Worm (Caenorhabditis elegans) whole organism, L4 larva: ENCODE data around the gene R11E3.1.

Experiments used
- F49E8.2 ChIP-seq: sonication (generic microtip); optimal IDR thresholded peaks from 2 replicates; lab custom pipeline; 2016; ENCODE audit warnings: missing compliant biosample characterization, mild to moderate bottlenecking, missing genetic modification characterization, borderline replicate concordance
- T20F7.1 ChIP-seq: fragments of 200-800 bp; sonication (Bioruptor generic); optimal IDR thresholded peaks from 2 replicates; lab custom pipeline; 2018; ENCODE audit warnings: mild to moderate bottlenecking, missing genetic modification characterization, missing compliant biosample characterization
- Y105C5A.15 ChIP-seq: fragments of 200-800 bp; sonication (Bioruptor generic); IDR thresholded peaks from 2 replicates; pipeline ENCODE4 v1.3.6; 2022; ENCODE audit warnings: missing genetic modification characterization, missing compliant biosample characterization
- ZK337.2 ChIP-seq: fragments of 200-800 bp; sonication (Bioruptor generic); IDR thresholded peaks from 2 replicates; pipeline ENCODE4 v1.3.6; 2022; ENCODE audit warnings: missing genetic modification reagents, missing genetic modification characterization, missing compliant biosample characterization
- aha-1 ChIP-seq: fragments of 150-350 bp; peaks from one replicate; lab custom pipeline; 2014; ENCODE audit warnings: missing biosample characterization, missing genetic modification characterization
- arid-1 ChIP-seq: fragments of 200-800 bp; sonication (Bioruptor generic); conservative IDR thresholded peaks from 2 replicates; pipeline ENCODE4 v1.3.6; 2022; ENCODE audit warnings: missing genetic modification reagents, missing genetic modification characterization, missing compliant biosample characterization
- ceh-44 ChIP-seq: fragments of 200-800 bp; sonication (Bioruptor generic); IDR thresholded peaks from 2 replicates; pipeline ENCODE4 v1.3.6; 2022; ENCODE audit warnings: missing genetic modification reagents, missing genetic modification characterization, missing compliant biosample characterization
- daf-12 ChIP-seq: fragments of 150-350 bp; optimal IDR thresholded peaks from 2 replicates; lab custom pipeline; 2014; ENCODE audit warnings: missing biosample characterization, missing genetic modification reagents, missing genetic modification characterization
- dmd-9 ChIP-seq: fragments of 200-800 bp; sonication (Bioruptor generic); IDR thresholded peaks from 2 replicates; pipeline ENCODE4 v1.3.6; 2022; ENCODE audit warnings: missing genetic modification reagents, missing genetic modification characterization, missing compliant biosample characterization
- fos-1 ChIP-seq: fragments of 150-350 bp; optimal IDR thresholded peaks from 2 replicates; lab custom pipeline; 2014; ENCODE audit warnings: missing biosample characterization, missing genetic modification characterization
- lin-38 ChIP-seq: fragments of 200-800 bp; sonication (Bioruptor generic); IDR thresholded peaks from 2 replicates; pipeline ENCODE4 v1.3.6; 2022; ENCODE audit warnings: missing genetic modification reagents, missing genetic modification characterization, missing compliant biosample characterization
- lsy-2 ChIP-seq, 2 experiments: fragments of 150-350 bp in 1 of 2; sonication (generic microtip) in 1 of 2; optimal IDR thresholded peaks; 2 replicates each; lab custom pipeline; 2014 to 2017; ENCODE audit warnings: missing biosample characterization in 2 of 2, missing genetic modification characterization in 2 of 2
- mdt-29 ChIP-seq: fragments of 200-800 bp; sonication (Bioruptor generic); IDR thresholded peaks from 2 replicates; pipeline ENCODE4 v1.3.6; 2022; ENCODE audit warnings: missing genetic modification reagents, missing genetic modification characterization, missing compliant biosample characterization
- mes-2 ChIP-seq: sonication (generic microtip); optimal IDR thresholded peaks from 2 replicates; lab custom pipeline; 2016; ENCODE audit warnings: missing genotype, mild to moderate bottlenecking, missing genetic modification characterization, missing compliant biosample characterization; ENCODE audit not compliant: poor library complexity, severe bottlenecking
- nhr-28 ChIP-seq: fragments of 150-350 bp; optimal IDR thresholded peaks from 2 replicates; lab custom pipeline; 2014; ENCODE audit warnings: missing biosample characterization, missing genetic modification characterization
- nhr-48 ChIP-seq: sonication (generic microtip); optimal IDR thresholded peaks from 2 replicates; lab custom pipeline; 2016; ENCODE audit warnings: mild to moderate bottlenecking, missing genetic modification characterization, missing compliant biosample characterization
- snpc-1.2 ChIP-seq: fragments of 200-800 bp; sonication (Bioruptor generic); IDR thresholded peaks from 2 replicates; pipeline ENCODE4 v1.3.6; 2022; ENCODE audit warnings: missing genetic modification reagents, missing genetic modification characterization, missing compliant biosample characterization
- tag-97 ChIP-seq: fragments of 200-800 bp; sonication (Bioruptor generic); IDR thresholded peaks from 2 replicates; pipeline ENCODE4 v1.3.6; 2022; ENCODE audit warnings: missing genetic modification characterization, missing compliant biosample characterization
- tra-1 ChIP-seq: fragments of 200-800 bp; sonication (Bioruptor generic); IDR thresholded peaks from 2 replicates; pipeline ENCODE4 v1.3.6; 2022; ENCODE audit warnings: missing genetic modification reagents, missing genetic modification characterization, missing compliant biosample characterization
- unc-130 ChIP-seq: sonication (generic microtip); optimal IDR thresholded peaks from 2 replicates; lab custom pipeline; 2016; ENCODE audit warnings: missing genetic modification reagents, missing genetic modification characterization, missing compliant biosample characterization
- unc-39 ChIP-seq: sonication (generic microtip); optimal IDR thresholded peaks from 2 replicates; lab custom pipeline; 2017; ENCODE audit warnings: missing biosample characterization, missing genetic modification characterization
- unc-62 ChIP-seq, 3 experiments: fragments of 150-350 bp in 1 of 3; sonication (generic microtip); optimal IDR thresholded peaks in 2 of 3; peaks in 1 of 3; 1 replicate in 1 of 3; 2 replicates in 2 of 3; lab custom pipeline; 2014 to 2017; ENCODE audit warnings: missing biosample characterization in 3 of 3, missing genetic modification characterization in 3 of 3, missing genetic modification reagents in 3 of 3, missing genotype in 1 of 3
- vab-7 ChIP-seq: fragments of 200-800 bp; sonication (Bioruptor generic); IDR thresholded peaks from 2 replicates; pipeline ENCODE4 v1.3.6; 2022; ENCODE audit warnings: missing genetic modification reagents, missing genetic modification characterization, missing compliant biosample characterization
- zag-1 ChIP-seq: fragments of 150-350 bp; optimal IDR thresholded peaks from 2 replicates; lab custom pipeline; 2014; ENCODE audit warnings: missing biosample characterization, missing genetic modification characterization
- zip-11 ChIP-seq: fragments of 200-800 bp; sonication (Bioruptor generic); IDR thresholded peaks from 2 replicates; pipeline ENCODE4 v1.3.6; 2022; ENCODE audit warnings: missing genetic modification characterization, missing compliant biosample characterization

Gene R11E3.1

ce11 chrIV:4755929-4756655, 33.5 kb upstream of the R11E3.1 start, which contains the start of the genes fbxb-77 and Y17G9B.11:
Gene fbxb-77, minus strand, starts transcription at chrIV:4756157.
Gene Y17G9B.11, plus strand, starts transcription at chrIV:4756605.
- TF ChIP-seq zag-1 (tag; lab: Kevin White, UChicago), result no peak
- TF ChIP-seq aha-1 (tag; lab: Kevin White, UChicago), result peak; percentile 90
- peak in 1 of 2 experiments; percentile 32 for TF ChIP-seq unc-62 (GFP tag; optimal IDR thresholded peaks at IDR 0.05 in 1 of 2; lab: Kevin White, UChicago)
- no peak for TF ChIP-seq unc-62 (tag; optimal IDR thresholded peaks at IDR 0.05; lab: Kevin White, UChicago)

ce11 chrIV:4758659-4759058, 30.9 kb upstream of the R11E3.1 start, which contains the start of gene Y17G9B.8:
Gene Y17G9B.8, minus strand, starts transcription at chrIV:4758840.
- TF ChIP-seq nhr-48 (tag; lab: Kevin White, UChicago) (no peak), daf-12 (tag; lab: Kevin White, UChicago) (no peak), F49E8.2 (tag; lab: Kevin White, UChicago) (peak; percentile 27), fos-1 (tag; lab: Kevin White, UChicago) (no peak), lsy-2 (tag; optimal IDR thresholded peaks at IDR 0.05; lab: Kevin White, UChicago) (peak in 1 of 2 experiments; percentile 5), mdt-29 (GFP tag; lab: Robert Waterston, UW) (no peak), snpc-1.2 (GFP tag; lab: Robert Waterston, UW) (peak; percentile 63), lin-38 (GFP tag; lab: Robert Waterston, UW) (peak; percentile 45), mes-2 (tag; lab: Kevin White, UChicago) (peak; percentile 19), unc-62 (GFP tag; optimal IDR thresholded peaks at IDR 0.05 in 1 of 2; lab: Kevin White, UChicago) (peak in 1 of 2 experiments; percentile 73), unc-62 (tag; optimal IDR thresholded peaks at IDR 0.05; lab: Kevin White, UChicago) (no peak), unc-39 (tag; lab: Kevin White, UChicago) (no peak)

ce11 chrIV:4760378-4761084, 29.0 kb upstream of the R11E3.1 start, which contains the start of the genes memi-1 and cyp-31A3:
Gene memi-1, minus strand, starts transcription at chrIV:4760428.
Gene cyp-31A3, plus strand, starts transcription at chrIV:4761049.
- no peak for TF ChIP-seq nhr-28 (tag; lab: Kevin White, UChicago)
- TF ChIP-seq lsy-2 (tag; optimal IDR thresholded peaks at IDR 0.05; lab: Kevin White, UChicago), result peak in 1 of 2 experiments; percentile 25
- no peak for TF ChIP-seq mdt-29 (GFP tag; lab: Robert Waterston, UW)
- no peak for TF ChIP-seq dmd-9 (GFP tag; lab: Robert Waterston, UW)
- no peak for TF ChIP-seq zip-11 (GFP tag; lab: Robert Waterston, UW)
- peak; percentile 61 for TF ChIP-seq lin-38 (GFP tag; lab: Robert Waterston, UW)
- TF ChIP-seq F49E8.2 (tag; lab: Kevin White, UChicago), result peak; percentile 77
- peak; percentile 2 for TF ChIP-seq unc-130
- no peak for TF ChIP-seq tag-97 (GFP tag; lab: Robert Waterston, UW)
- TF ChIP-seq ceh-44 (GFP tag; lab: Robert Waterston, UW), result no peak
- TF ChIP-seq snpc-1.2 (GFP tag; lab: Robert Waterston, UW), result peak; percentile 86
- TF ChIP-seq daf-12 (tag; lab: Kevin White, UChicago), result no peak

- peak; percentile 83 for TF ChIP-seq lin-38 (GFP tag; lab: Robert Waterston, UW)
- TF ChIP-seq snpc-1.2 (GFP tag; lab: Robert Waterston, UW), result 0 out of 2 replicates have a peak, but pooled peaks have one; percentile 34
These were observed 26.5 kb upstream of the R11E3.1 start for ce11 chrIV:4762990-4763545.

- no peak for TF ChIP-seq Y105C5A.15 (GFP tag; lab: Robert Waterston, UW)
- TF ChIP-seq T20F7.1 (GFP tag; lab: Kevin White, UChicago), result no peak
- no peak for TF ChIP-seq arid-1 (GFP tag; lab: Robert Waterston, UW)
- TF ChIP-seq vab-7 (GFP tag; lab: Robert Waterston, UW), result no peak
- no peak for TF ChIP-seq tra-1 (GFP tag; lab: Robert Waterston, UW)
- TF ChIP-seq ZK337.2 (GFP tag; lab: Robert Waterston, UW), result no peak
These were observed 25.7 kb upstream of the R11E3.1 start, which contains the start of gene Y17G9B.2 for ce11 chrIV:4763844-4764243. Gene Y17G9B.2, plus strand, starts transcription at chrIV:4764144.
